Fruit fly (Drosophila melanogaster) whole organism, prepupa: ENCODE data around the gene Sems.

Experiments
- CG32006 ChIP-seq: fragments of 200-800 bp; sonication (Bioruptor generic); optimal IDR thresholded peaks from 3 replicates; lab custom pipeline; 2017; ENCODE audit warnings: missing biosample characterization, mild to moderate bottlenecking, missing genetic modification characterization
- Eip93F ChIP-seq: fragments of 200-800 bp; sonication (Bioruptor generic); optimal IDR thresholded peaks from 2 replicates; lab custom pipeline; 2016; ENCODE audit warnings: missing biosample characterization, mild to moderate bottlenecking, missing genetic modification characterization

dm6 chr3L:20922279-20922830 is 34.2 kb downstream of the Sems start:
- TF ChIP-seq Eip93F (GFP tag; lab: Kevin White, UChicago) (no peak), CG32006 (no peak)
